Worm (Caenorhabditis elegans) whole organism, young adult: ENCODE measurements around the gene lgc-45.

Experiments used
- B0261.1 ChIP-seq: sonication (generic microtip); optimal IDR thresholded peaks from 2 replicates; lab custom pipeline; 2016; ENCODE audit warnings: mild to moderate bottlenecking, missing genetic modification characterization, moderate library complexity, missing compliant biosample characterization
- B0336.3 ChIP-seq: fragments of 200-800 bp; sonication (Bioruptor generic); IDR thresholded peaks from 2 replicates; pipeline ENCODE4 v1.3.6; 2022; ENCODE audit warnings: missing genetic modification characterization, missing compliant biosample characterization
- C17E4.6 ChIP-seq: fragments of 200-800 bp; sonication (Bioruptor generic); IDR thresholded peaks from 2 replicates; pipeline ENCODE4 v1.3.6; 2022; ENCODE audit warnings: missing genetic modification reagents, missing genetic modification characterization, missing compliant biosample characterization
- D2030.7 ChIP-seq: fragments of 200-800 bp; sonication (Bioruptor generic); IDR thresholded peaks from 2 replicates; pipeline ENCODE4 v1.3.6; 2022; ENCODE audit warnings: missing genetic modification reagents, missing genetic modification characterization, missing compliant biosample characterization
- F23B12.7 ChIP-seq: sonication (generic microtip); optimal IDR thresholded peaks from 2 replicates; lab custom pipeline; 2017; ENCODE audit warnings: missing genetic modification characterization, mild to moderate bottlenecking, missing compliant biosample characterization, antibody characterized with exemption, moderate library complexity; ENCODE audit not compliant: insufficient read depth
- F37B4.10 ChIP-seq: fragments of 200-800 bp; sonication (Bioruptor generic); IDR thresholded peaks from 2 replicates; pipeline ENCODE4 v1.3.6; 2022; ENCODE audit warnings: missing genetic modification characterization, missing compliant biosample characterization
- F49E8.2 ChIP-seq: sonication (generic microtip); optimal IDR thresholded peaks from 3 replicates; lab custom pipeline; 2017; ENCODE audit warnings: missing genetic modification characterization, mild to moderate bottlenecking, missing compliant biosample characterization, antibody characterized with exemption, moderate library complexity; ENCODE audit not compliant: insufficient read depth
- F52B5.7 ChIP-seq: sonication (generic microtip); optimal IDR thresholded peaks from 2 replicates; lab custom pipeline; 2016; ENCODE audit warnings: mild to moderate bottlenecking, missing genetic modification characterization, missing compliant biosample characterization
- F57A8.1 ChIP-seq: fragments of 200-800 bp; sonication (Bioruptor generic); optimal IDR thresholded peaks from 2 replicates; lab custom pipeline; 2018; ENCODE audit warnings: mild to moderate bottlenecking, missing genetic modification characterization, moderate library complexity, missing compliant biosample characterization
- K11D2.4 ChIP-seq: fragments of 200-800 bp; sonication (Bioruptor generic); IDR thresholded peaks from 2 replicates; pipeline ENCODE4 v1.3.6; 2022; ENCODE audit warnings: missing genetic modification reagents, missing genetic modification characterization, missing compliant biosample characterization
- T07F8.4 ChIP-seq: sonication (generic microtip); optimal IDR thresholded peaks from 2 replicates; lab custom pipeline; 2016; ENCODE audit warnings: mild to moderate bottlenecking, missing genetic modification characterization, moderate library complexity, missing compliant biosample characterization
- T26A5.8 ChIP-seq: sonication (generic microtip); optimal IDR thresholded peaks from 2 replicates; lab custom pipeline; 2016; ENCODE audit warnings: missing genetic modification characterization, missing compliant biosample characterization
- Y53G8AR.9 ChIP-seq: fragments of 200-800 bp; sonication (Bioruptor generic); conservative IDR thresholded peaks from 2 replicates; pipeline ENCODE4 v1.3.6; 2022; ENCODE audit warnings: missing genetic modification reagents, missing genetic modification characterization, missing compliant biosample characterization
- ama-1 ChIP-seq, 3 experiments: fragments of 150-350 bp in 1 of 3; sonication (generic microtip) in 2 of 3; optimal IDR thresholded peaks; 2 replicates each; lab custom pipeline; 2014 to 2018; ENCODE audit warnings: missing biosample characterization in 2 of 3, missing genetic modification characterization in 2 of 3, missing genetic modification reagents in 2 of 3
- atf-7 ChIP-seq: sonication (generic microtip); optimal IDR thresholded peaks from 2 replicates; lab custom pipeline; 2017; ENCODE audit warnings: mild to moderate bottlenecking, missing genetic modification characterization, missing compliant biosample characterization
- attf-6 ChIP-seq: fragments of 200-800 bp; sonication (Bioruptor generic); IDR thresholded peaks from 2 replicates; pipeline ENCODE4 v1.3.6; 2022; ENCODE audit warnings: missing genetic modification reagents, missing genetic modification characterization, missing compliant biosample characterization
- cebp-1 ChIP-seq, 2 experiments: fragments of 200-800 bp in 1 of 2; sonication (Bioruptor generic) in 1 of 2; sonication (generic microtip) in 1 of 2; IDR thresholded peaks in 1 of 2; optimal IDR thresholded peaks in 1 of 2; 2 replicates each; pipeline versions ENCODE4 v1.3.6 to Lab custom; 2017 to 2022; ENCODE audit warnings: missing compliant biosample characterization in 2 of 2, missing genetic modification characterization in 2 of 2, mild to moderate bottlenecking in 1 of 2, missing genetic modification reagents in 1 of 2, moderate library complexity in 1 of 2
- cebp-2 ChIP-seq: fragments of 200-800 bp; sonication (Bioruptor generic); IDR thresholded peaks from 2 replicates; pipeline ENCODE4 v1.3.6; 2022; ENCODE audit warnings: missing genetic modification characterization, missing compliant biosample characterization
- ceh-79 ChIP-seq: sonication (generic microtip); optimal IDR thresholded peaks from 2 replicates; lab custom pipeline; 2017; ENCODE audit warnings: mild to moderate bottlenecking, missing genetic modification characterization, missing compliant biosample characterization
- dox-1 ChIP-seq: fragments of 200-800 bp; sonication (Bioruptor generic); IDR thresholded peaks from 2 replicates; pipeline ENCODE4 v1.3.6; 2022; ENCODE audit warnings: missing genetic modification reagents, missing genetic modification characterization, missing compliant biosample characterization
- ets-4 ChIP-seq: fragments of 200-800 bp; sonication (Bioruptor generic); optimal IDR thresholded peaks from 2 replicates; lab custom pipeline; 2018; ENCODE audit warnings: mild to moderate bottlenecking, missing genetic modification characterization, missing compliant biosample characterization
- hlh-26 ChIP-seq: fragments of 200-800 bp; sonication (Bioruptor generic); conservative IDR thresholded peaks from 2 replicates; pipeline ENCODE4 v1.3.6; 2022; ENCODE audit warnings: missing genetic modification reagents, missing genetic modification characterization, missing compliant biosample characterization
- hrde-1 ChIP-seq: sonication (generic microtip); optimal IDR thresholded peaks from 2 replicates; lab custom pipeline; 2016; ENCODE audit warnings: missing genetic modification characterization, mild to moderate bottlenecking, missing compliant biosample characterization, moderate library complexity, missing genotype, missing genetic modification reagents, borderline replicate concordance
- let-526 ChIP-seq: fragments of 200-800 bp; sonication (Bioruptor generic); IDR thresholded peaks from 2 replicates; pipeline ENCODE4 v1.3.6; 2022; ENCODE audit warnings: missing genetic modification reagents, missing genetic modification characterization, missing compliant biosample characterization
- lin-40 ChIP-seq: sonication (generic microtip); optimal IDR thresholded peaks from 2 replicates; lab custom pipeline; 2016; ENCODE audit warnings: missing genetic modification characterization, mild to moderate bottlenecking, missing compliant biosample characterization, missing genotype, missing genetic modification reagents
- lir-1 ChIP-seq: fragments of 200-800 bp; sonication (Bioruptor generic); conservative IDR thresholded peaks from 2 replicates; pipeline ENCODE4 v1.3.6; 2022; ENCODE audit warnings: missing genetic modification reagents, missing genetic modification characterization, missing compliant biosample characterization
- lsl-1 ChIP-seq: fragments of 200-800 bp; sonication (Bioruptor generic); optimal IDR thresholded peaks from 2 replicates; lab custom pipeline; 2018; ENCODE audit warnings: mild to moderate bottlenecking, missing genetic modification characterization, moderate library complexity, missing compliant biosample characterization
- mes-4 ChIP-seq: sonication (generic microtip); optimal IDR thresholded peaks from 2 replicates; lab custom pipeline; 2016; ENCODE audit warnings: missing genotype, missing genetic modification characterization, missing compliant biosample characterization
- mxl-1 ChIP-seq: sonication (generic microtip); optimal IDR thresholded peaks from 2 replicates; lab custom pipeline; 2016; ENCODE audit warnings: missing genetic modification characterization, missing compliant biosample characterization
- nfya-2 ChIP-seq: fragments of 200-800 bp; sonication (Bioruptor generic); IDR thresholded peaks from 2 replicates; pipeline ENCODE4 v1.3.6; 2022; ENCODE audit warnings: missing genetic modification reagents, missing genetic modification characterization, missing compliant biosample characterization
- nhr-179 ChIP-seq: sonication (generic microtip); optimal IDR thresholded peaks from 2 replicates; lab custom pipeline; 2016; ENCODE audit warnings: mild to moderate bottlenecking, missing genetic modification characterization, missing compliant biosample characterization
- nhr-27 ChIP-seq: fragments of 200-800 bp; sonication (Bioruptor generic); optimal IDR thresholded peaks from 2 replicates; lab custom pipeline; 2018; ENCODE audit warnings: mild to moderate bottlenecking, missing genetic modification characterization, moderate library complexity, missing compliant biosample characterization
- nhr-90 ChIP-seq: sonication (generic microtip); optimal IDR thresholded peaks from 2 replicates; lab custom pipeline; 2016; ENCODE audit warnings: missing genotype, mild to moderate bottlenecking, missing genetic modification characterization, missing compliant biosample characterization
- pbrm-1 ChIP-seq: fragments of 200-800 bp; sonication (Bioruptor generic); IDR thresholded peaks from 2 replicates; pipeline ENCODE4 v1.3.6; 2022; ENCODE audit warnings: missing genetic modification reagents, missing genetic modification characterization, missing compliant biosample characterization
- sdz-38 ChIP-seq: sonication (generic microtip); optimal IDR thresholded peaks from 2 replicates; lab custom pipeline; 2016; ENCODE audit warnings: missing genotype, missing genetic modification characterization, missing compliant biosample characterization
- snpc-1.3 ChIP-seq: sonication (generic microtip); optimal IDR thresholded peaks from 2 replicates; lab custom pipeline; 2017; ENCODE audit warnings: missing genetic modification characterization, mild to moderate bottlenecking, missing compliant biosample characterization, antibody characterized with exemption, moderate library complexity, missing genotype, missing genetic modification reagents; ENCODE audit not compliant: insufficient read depth
- snpc-4 ChIP-seq, 5 experiments: fragments of 150-350 bp in 1 of 5; sonication (generic microtip) in 4 of 5; optimal IDR thresholded peaks; 2 replicates each; lab custom pipeline; 2014 to 2018; ENCODE audit warnings: missing genetic modification characterization in 5 of 5, missing biosample characterization in 3 of 5, antibody characterized with exemption in 2 of 5, mild to moderate bottlenecking in 2 of 5, missing compliant biosample characterization in 2 of 5, missing genotype in 2 of 5, moderate library complexity in 2 of 5, missing genetic modification reagents in 1 of 5
- somi-1 ChIP-seq: fragments of 200-800 bp; sonication (Bioruptor generic); optimal IDR thresholded peaks from 2 replicates; lab custom pipeline; 2018; ENCODE audit warnings: mild to moderate bottlenecking, missing genetic modification characterization, missing compliant biosample characterization
- tlf-1 ChIP-seq: fragments of 200-800 bp; sonication (Bioruptor generic); optimal IDR thresholded peaks from 2 replicates; lab custom pipeline; 2018; ENCODE audit warnings: mild to moderate bottlenecking, missing genetic modification characterization, missing compliant biosample characterization
- unc-62 ChIP-seq: fragments of 150-350 bp; optimal IDR thresholded peaks from 2 replicates; lab custom pipeline; 2014; ENCODE audit warnings: missing biosample characterization, missing genetic modification reagents, missing genetic modification characterization
- xnd-1 ChIP-seq: sonication (generic microtip); optimal IDR thresholded peaks from 2 replicates; lab custom pipeline; 2016; ENCODE audit warnings: missing genotype, missing genetic modification reagents, missing genetic modification characterization, missing compliant biosample characterization
- zfh-2 ChIP-seq: fragments of 200-800 bp; sonication (Bioruptor generic); conservative IDR thresholded peaks from 2 replicates; pipeline ENCODE4 v1.3.6; 2022; ENCODE audit warnings: missing genetic modification reagents, missing genetic modification characterization, missing compliant biosample characterization
- zim-3 ChIP-seq: sonication (generic microtip); optimal IDR thresholded peaks from 2 replicates; lab custom pipeline; 2017; ENCODE audit warnings: mild to moderate bottlenecking, missing genetic modification characterization, moderate library complexity, missing compliant biosample characterization
- ztf-18 ChIP-seq: sonication (generic microtip); optimal IDR thresholded peaks from 2 replicates; lab custom pipeline; 2016; ENCODE audit warnings: missing genotype, mild to moderate bottlenecking, missing genetic modification characterization, missing compliant biosample characterization
- ztf-3 ChIP-seq: fragments of 200-800 bp; sonication (Bioruptor generic); optimal IDR thresholded peaks from 2 replicates; lab custom pipeline; 2018; ENCODE audit warnings: mild to moderate bottlenecking, missing genetic modification characterization, missing compliant biosample characterization

lgc-45 gene

DNA sequence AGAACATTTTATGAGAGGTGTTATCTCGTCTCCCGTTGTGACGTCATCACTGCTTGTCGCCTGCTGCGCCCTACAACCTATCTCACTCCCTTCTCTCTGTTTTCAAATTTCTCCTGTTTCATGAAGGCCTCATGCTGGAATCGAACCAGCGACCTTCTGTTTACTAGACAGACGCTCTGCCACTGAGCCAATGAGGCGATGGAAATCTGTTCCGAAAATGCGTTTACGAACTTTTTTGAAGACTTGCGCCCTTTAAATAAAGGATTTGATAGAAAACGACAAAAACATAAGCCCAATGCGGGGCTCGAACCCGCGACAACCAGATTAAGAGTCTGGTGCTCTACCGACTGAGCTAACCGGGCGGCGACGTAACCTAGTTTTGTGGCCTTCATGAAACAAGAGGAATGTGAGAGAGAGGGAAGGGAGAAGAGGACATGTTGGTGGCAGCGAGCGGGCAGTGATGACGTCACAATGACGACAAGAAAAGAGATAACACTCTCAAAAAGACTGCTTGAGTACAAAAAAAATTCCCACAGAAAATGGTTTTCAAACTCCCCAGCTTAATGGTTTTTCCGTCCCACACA lies 38.2 kb upstream of the lgc-45 start, which contains the start of gene clec-126 (continued):
- TF ChIP-seq B0261.1 (tag; lab: Kevin White, UChicago) (peak; percentile 97), mxl-1 (tag; lab: Kevin White, UChicago) (peak; percentile 78), nhr-90 (tag; lab: Kevin White, UChicago) (peak; percentile 96), nhr-179 (tag; lab: Kevin White, UChicago) (peak; percentile 53), snpc-1.3 (tag; lab: Kevin White, UChicago) (peak; percentile 80), lir-1 (GFP tag; lab: Robert Waterston, UW) (0 out of 2 replicates have a peak, but pooled peaks have one; percentile 49), cebp-2 (no peak), tlf-1 (GFP tag; lab: Kevin White, UChicago) (peak; percentile 77), K11D2.4 (GFP tag; lab: Robert Waterston, UW) (peak; percentile 50; the same call in 1 of the 2 replicates), T26A5.8 (no peak), F49E8.2 (tag; lab: Kevin White, UChicago) (no peak), zim-3 (tag; lab: Kevin White, UChicago) (peak; percentile 46), ceh-79 (tag; lab: Kevin White, UChicago) (peak; percentile 49), unc-62 (no peak), ets-4 (GFP tag; lab: Kevin White, UChicago) (peak; percentile 12), snpc-4 (GFP tag; optimal IDR thresholded peaks at IDR 0.05; lab: Kevin White, UChicago) (peak; percentile 75), snpc-4 (tag; optimal IDR thresholded peaks at IDR 0.05; lab: Kevin White, UChicago) (peak; percentile 50 to 85 (median 82)), attf-6 (GFP tag; lab: Robert Waterston, UW) (no peak), F23B12.7 (tag; lab: Kevin White, UChicago) (peak; percentile 76), hrde-1 (tag; lab: Kevin White, UChicago) (peak; percentile 56), T07F8.4 (tag; lab: Kevin White, UChicago) (peak; percentile 90), ztf-18 (tag; lab: Kevin White, UChicago) (peak; percentile 77), cebp-1 (GFP tag; IDR thresholded peaks at IDR 0.05; lab: Robert Waterston, UW) (no peak), cebp-1 (tag; optimal IDR thresholded peaks at IDR 0.05; lab: Kevin White, UChicago) (peak; percentile 77), zfh-2 (GFP tag; lab: Robert Waterston, UW) (peak; percentile 50; the same call in 1 of the 2 replicates), nhr-27 (tag; lab: Kevin White, UChicago) (no peak), dox-1 (GFP tag; lab: Robert Waterston, UW) (peak; percentile 89), ama-1 (optimal IDR thresholded peaks at IDR 0.05; lab: Kevin White, UChicago) (no peak), ama-1 (GFP tag; optimal IDR thresholded peaks at IDR 0.05; lab: Kevin White, UChicago) (peak; percentile 30 to 71), C17E4.6 (0 out of 2 replicates have a peak, but pooled peaks have one; percentile 16), D2030.7 (GFP tag; lab: Robert Waterston, UW) (peak; percentile 89), F37B4.10 (0 out of 2 replicates have a peak, but pooled peaks have one; percentile 10), sdz-38 (no peak), mes-4 (peak; percentile 77), atf-7 (peak; percentile 93), lsl-1 (GFP tag; lab: Kevin White, UChicago) (peak; percentile 66), let-526 (GFP tag; lab: Robert Waterston, UW) (no peak), F52B5.7 (tag; lab: Kevin White, UChicago) (peak; percentile 51), Y53G8AR.9 (GFP tag; lab: Robert Waterston, UW) (peak; percentile 59; the same call in 1 of the 2 replicates), B0336.3 (GFP tag; lab: Robert Waterston, UW) (peak; percentile 91), lin-40 (peak; percentile 94), somi-1 (GFP tag; lab: Kevin White, UChicago) (peak; percentile 77), xnd-1 (peak; percentile 26), hlh-26 (GFP tag; lab: Robert Waterston, UW) (no peak), F57A8.1 (GFP tag; lab: Kevin White, UChicago) (peak; percentile 54), pbrm-1 (GFP tag; lab: Robert Waterston, UW) (peak; percentile 79), ztf-3 (no peak), nfya-2 (GFP tag; lab: Robert Waterston, UW) (no peak)
